Fruit fly (Drosophila melanogaster) whole organism, embryonic: ENCODE measurements around the gene Antp.
A peak's percentile ranks its signal among the peaks of the same experiment; 100 is the strongest.

Experiments
- CG10274 ChIP-seq: fragments of 200-800 bp; sonication (Bioruptor generic); optimal IDR thresholded peaks from 3 replicates; lab custom pipeline; 2017; ENCODE audit warnings: missing biosample characterization, mild to moderate bottlenecking, missing genetic modification characterization
- CG11085 ChIP-seq: fragments of 200-800 bp; sonication (Bioruptor generic); IDR thresholded peaks from 2 replicates; pipeline ENCODE4 v1.3.6; 2022; ENCODE audit warnings: missing biosample characterization, missing genetic modification characterization
- CG11723 ChIP-seq: fragments of 200-800 bp; sonication (Bioruptor generic); optimal IDR thresholded peaks from 2 replicates; lab custom pipeline; 2017; ENCODE audit warnings: missing biosample characterization, mild to moderate bottlenecking, missing genetic modification characterization
- CG12236 ChIP-seq: fragments of 200-800 bp; sonication (Bioruptor generic); optimal IDR thresholded peaks from 2 replicates; lab custom pipeline; 2016; ENCODE audit warnings: missing biosample characterization, missing genetic modification characterization
- CG12391 ChIP-seq: fragments of 200-800 bp; sonication (Bioruptor generic); optimal IDR thresholded peaks from 3 replicates; lab custom pipeline; 2018; ENCODE audit warnings: missing biosample characterization, mild to moderate bottlenecking, missing genetic modification characterization, moderate library complexity
- CG12769 ChIP-seq: fragments of 200-800 bp; sonication (Bioruptor generic); optimal IDR thresholded peaks from 2 replicates; lab custom pipeline; 2019; ENCODE audit warnings: missing biosample characterization, mild to moderate bottlenecking, missing genetic modification characterization, moderate library complexity
- CG13624 ChIP-seq: fragments of 200-800 bp; sonication (Bioruptor generic); optimal IDR thresholded peaks from 2 replicates; lab custom pipeline; 2016; ENCODE audit warnings: missing biosample characterization, missing genetic modification characterization
- CG15269 ChIP-seq: fragments of 200-800 bp; sonication (Bioruptor generic); optimal IDR thresholded peaks from 2 replicates; lab custom pipeline; 2018; ENCODE audit warnings: missing biosample characterization, mild to moderate bottlenecking, missing genetic modification characterization, moderate library complexity
- CG1529 ChIP-seq: fragments of 200-800 bp; sonication (Bioruptor generic); optimal IDR thresholded peaks from 3 replicates; lab custom pipeline; 2018; ENCODE audit warnings: missing biosample characterization, missing genetic modification characterization
- CG1603 ChIP-seq: fragments of 200-800 bp; sonication (Bioruptor generic); optimal IDR thresholded peaks from 2 replicates; lab custom pipeline; 2019; ENCODE audit warnings: missing biosample characterization, mild to moderate bottlenecking, missing genetic modification characterization, moderate library complexity
- CG1647 ChIP-seq: fragments of 200-800 bp; sonication (Bioruptor generic); optimal IDR thresholded peaks from 3 replicates; lab custom pipeline; 2016; ENCODE audit warnings: missing biosample characterization, missing genetic modification characterization
- CG3163 ChIP-seq: fragments of 200-800 bp; sonication (Bioruptor generic); optimal IDR thresholded peaks from 3 replicates; lab custom pipeline; 2016; ENCODE audit warnings: missing biosample characterization, missing genetic modification characterization
- CG34224 ChIP-seq: fragments of 200-800 bp; sonication (Bioruptor generic); IDR thresholded peaks from 3 replicates; pipeline ENCODE4 v1.3.6; 2022; ENCODE audit warnings: missing biosample characterization, missing genetic modification characterization; ENCODE audit not compliant: partially characterized antibody
- CG4360 ChIP-seq: fragments of 200-800 bp; sonication (Bioruptor generic); IDR thresholded peaks from 2 replicates; pipeline ENCODE4 v1.3.6; 2022; ENCODE audit warnings: missing biosample characterization, missing genetic modification characterization
- CG4854 ChIP-seq: fragments of 200-800 bp; sonication (Bioruptor generic); optimal IDR thresholded peaks from 2 replicates; lab custom pipeline; 2016; ENCODE audit warnings: missing biosample characterization, missing genetic modification characterization, inconsistent platforms
- CG6765 ChIP-seq: fragments of 200-800 bp; sonication (Bioruptor generic); optimal IDR thresholded peaks from 3 replicates; lab custom pipeline; 2017; ENCODE audit warnings: missing biosample characterization, mild to moderate bottlenecking, missing genetic modification characterization
- CG7839 ChIP-seq: fragments of 200-800 bp; sonication (Bioruptor generic); optimal IDR thresholded peaks from 3 replicates; lab custom pipeline; 2018; ENCODE audit warnings: missing biosample characterization, mild to moderate bottlenecking, missing genetic modification characterization, moderate library complexity
- CG8089 ChIP-seq: fragments of 200-800 bp; sonication (Bioruptor generic); optimal IDR thresholded peaks from 3 replicates; lab custom pipeline; 2016; ENCODE audit warnings: missing biosample characterization, missing genetic modification characterization
- CG9727 ChIP-seq: fragments of 200-800 bp; sonication (Bioruptor generic); optimal IDR thresholded peaks from 3 replicates; lab custom pipeline; 2017; ENCODE audit warnings: missing biosample characterization, mild to moderate bottlenecking, missing genetic modification characterization
- CTCF ChIP-seq: fragments of 200-800 bp; sonication (Bioruptor generic); optimal IDR thresholded peaks from 2 replicates; lab custom pipeline; 2017; ENCODE audit warnings: missing biosample characterization, mild to moderate bottlenecking, missing genetic modification characterization, moderate library complexity
- Dll ChIP-seq: fragments of 200-800 bp; sonication (Bioruptor generic); IDR thresholded peaks from 4 replicates; pipeline ENCODE4 v1.3.6; 2022; ENCODE audit warnings: missing biosample characterization, missing genetic modification characterization; ENCODE audit not compliant: partially characterized antibody
- Dp ChIP-seq: fragments of 200-800 bp; sonication (Bioruptor generic); optimal IDR thresholded peaks from 2 replicates; lab custom pipeline; 2018; ENCODE audit warnings: missing biosample characterization, mild to moderate bottlenecking, missing genetic modification characterization, moderate library complexity
- Elba2 ChIP-seq: fragments of 200-800 bp; sonication (Bioruptor generic); optimal IDR thresholded peaks from 3 replicates; lab custom pipeline; 2016; ENCODE audit warnings: missing biosample characterization, missing genetic modification characterization
- Fer3 ChIP-seq: fragments of 200-800 bp; sonication (Bioruptor generic); optimal IDR thresholded peaks from 2 replicates; lab custom pipeline; 2018; ENCODE audit warnings: missing biosample characterization, mild to moderate bottlenecking, missing genetic modification characterization, moderate library complexity
- HLH3B ChIP-seq: fragments of 200-800 bp; sonication (Bioruptor generic); IDR thresholded peaks from 2 replicates; pipeline ENCODE4 v1.3.6; 2022; ENCODE audit warnings: missing biosample characterization, missing genetic modification characterization
- Hmx ChIP-seq: fragments of 200-800 bp; sonication (Bioruptor generic); optimal IDR thresholded peaks from 2 replicates; lab custom pipeline; 2016; ENCODE audit warnings: missing biosample characterization, missing genetic modification characterization
- Hr3 ChIP-seq: fragments of 200-800 bp; sonication (Bioruptor generic); optimal IDR thresholded peaks from 3 replicates; lab custom pipeline; 2016; ENCODE audit warnings: missing biosample characterization, missing genetic modification characterization
- Jarid2 ChIP-seq: fragments of 200-800 bp; sonication (Bioruptor generic); optimal IDR thresholded peaks from 3 replicates; lab custom pipeline; 2017; ENCODE audit warnings: mild to moderate bottlenecking, missing biosample characterization, missing genetic modification reagents, missing genetic modification characterization
- Med ChIP-seq: fragments of 200-800 bp; sonication (Bioruptor generic); peaks from one replicate; lab custom pipeline; 2016; ENCODE audit warnings: missing biosample characterization, missing genetic modification characterization, mild to moderate bottlenecking, inconsistent platforms, moderate library complexity
- Meics ChIP-seq: fragments of 200-800 bp; sonication (Bioruptor generic); optimal IDR thresholded peaks from 2 replicates; lab custom pipeline; 2017; ENCODE audit warnings: missing biosample characterization, mild to moderate bottlenecking, missing genetic modification characterization
- Ravus ChIP-seq: fragments of 200-800 bp; sonication (Bioruptor generic); IDR thresholded peaks from 2 replicates; pipeline ENCODE4 v1.3.6; 2022; ENCODE audit warnings: missing biosample characterization, missing genetic modification characterization
- Scr ChIP-seq: fragments of 200-800 bp; sonication (Bioruptor generic); IDR thresholded peaks from 2 replicates; pipeline ENCODE4 v1.3.6; 2022; ENCODE audit warnings: missing biosample characterization, missing genetic modification characterization; ENCODE audit not compliant: partially characterized antibody
- Spps ChIP-seq: fragments of 200-800 bp; sonication (Bioruptor generic); optimal IDR thresholded peaks from 2 replicates; lab custom pipeline; 2018; ENCODE audit warnings: missing biosample characterization, mild to moderate bottlenecking, missing genetic modification characterization
- bigmax ChIP-seq: fragments of 200-800 bp; sonication (Bioruptor generic); optimal IDR thresholded peaks from 2 replicates; lab custom pipeline; 2018; ENCODE audit warnings: missing biosample characterization, mild to moderate bottlenecking, missing genetic modification characterization
- btn ChIP-seq: fragments of 200-800 bp; sonication (Bioruptor generic); optimal IDR thresholded peaks from 2 replicates; lab custom pipeline; 2016; ENCODE audit warnings: missing biosample characterization, missing genetic modification characterization
- cas ChIP-seq: fragments of 200-800 bp; sonication (Bioruptor generic); IDR thresholded peaks from 2 replicates; pipeline ENCODE4 v1.3.6; 2022; ENCODE audit warnings: missing biosample characterization, missing genetic modification characterization
- corto ChIP-seq: fragments of 200-800 bp; sonication (Bioruptor generic); optimal IDR thresholded peaks from 2 replicates; lab custom pipeline; 2016; ENCODE audit warnings: missing biosample characterization, mild to moderate bottlenecking, missing genetic modification characterization, moderate library complexity
- crp ChIP-seq, 2 experiments: fragments of 200-800 bp; sonication (Bioruptor generic); optimal IDR thresholded peaks; 2 replicates in 1 of 2; 3 replicates in 1 of 2; lab custom pipeline; 2017; ENCODE audit warnings: missing biosample characterization in 2 of 2, missing genetic modification characterization in 2 of 2, mild to moderate bottlenecking in 1 of 2, moderate library complexity in 1 of 2
- danr ChIP-seq: fragments of 200-800 bp; sonication (Bioruptor generic); IDR thresholded peaks from 2 replicates; pipeline ENCODE4 v1.3.6; 2022; ENCODE audit warnings: missing biosample characterization, missing genetic modification characterization
- fru ChIP-seq: fragments of >200 bp; optimal IDR thresholded peaks from 2 replicates; lab custom pipeline; 2017
- gcm2 ChIP-seq: fragments of 200-800 bp; sonication (Bioruptor generic); optimal IDR thresholded peaks from 2 replicates; lab custom pipeline; 2016; ENCODE audit warnings: missing biosample characterization, missing genetic modification characterization
- grn ChIP-seq: fragments of 200-800 bp; sonication (Bioruptor generic); optimal IDR thresholded peaks from 3 replicates; lab custom pipeline; 2017; ENCODE audit warnings: missing biosample characterization, missing genetic modification characterization
- gsb-n ChIP-seq: fragments of 200-800 bp; sonication (Bioruptor generic); optimal IDR thresholded peaks from 3 replicates; lab custom pipeline; 2018; ENCODE audit warnings: missing biosample characterization, mild to moderate bottlenecking, missing genetic modification characterization
- h ChIP-seq: fragments of >200 bp; optimal IDR thresholded peaks from 2 replicates; lab custom pipeline; 2017
- jumu ChIP-seq: fragments of 200-800 bp; sonication (Bioruptor generic); optimal IDR thresholded peaks from 3 replicates; lab custom pipeline; 2016; ENCODE audit warnings: missing biosample characterization, missing genetic modification characterization
- knrl ChIP-seq: fragments of 200-800 bp; sonication (Bioruptor generic); IDR thresholded peaks from 3 replicates; pipeline ENCODE4 v1.3.6; 2022; ENCODE audit warnings: missing biosample characterization, missing genetic modification characterization; ENCODE audit not compliant: partially characterized antibody
- phol ChIP-seq: fragments of 200-800 bp; sonication (Bioruptor generic); optimal IDR thresholded peaks from 3 replicates; lab custom pipeline; 2018; ENCODE audit warnings: missing biosample characterization, mild to moderate bottlenecking, missing genetic modification characterization, moderate library complexity
- psq ChIP-seq: fragments of 200-800 bp; sonication (Bioruptor generic); optimal IDR thresholded peaks from 2 replicates; lab custom pipeline; 2017; ENCODE audit warnings: missing biosample characterization, missing genetic modification characterization
- scrt ChIP-seq: fragments of 200-800 bp; sonication (Bioruptor generic); optimal IDR thresholded peaks from 2 replicates; lab custom pipeline; 2018; ENCODE audit warnings: missing biosample characterization, mild to moderate bottlenecking, missing genetic modification characterization, moderate library complexity
- sens ChIP-seq: fragments of 200-800 bp; sonication (Bioruptor generic); peaks from one replicate; lab custom pipeline; 2016; ENCODE audit warnings: missing biosample characterization, missing genetic modification characterization
- sqz ChIP-seq: fragments of 200-800 bp; sonication (Bioruptor generic); optimal IDR thresholded peaks from 3 replicates; lab custom pipeline; 2018; ENCODE audit warnings: missing biosample characterization, mild to moderate bottlenecking, missing genetic modification characterization
- wek ChIP-seq: fragments of 200-800 bp; sonication (Bioruptor generic); optimal IDR thresholded peaks from 3 replicates; lab custom pipeline; 2018; ENCODE audit warnings: missing biosample characterization, mild to moderate bottlenecking, missing genetic modification characterization, moderate library complexity

Antp gene

dm6 chr3R:7037250-7037802 lies 38.3 kb upstream of the Antp start (continued):
- TF ChIP-seq Ravus (no peak), Med (GFP tag; lab: Kevin White, UChicago) (peak; percentile 80), fru (lab: Kevin White, UChicago) (no peak), CG4360 (GFP tag; lab: Robert Waterston, UW) (0 out of 2 replicates have a peak, but pooled peaks have one; percentile 39), Hr3 (GFP tag; lab: Kevin White, UChicago) (no peak), CG12236 (GFP tag; lab: Kevin White, UChicago) (no peak), jumu (GFP tag; lab: Kevin White, UChicago) (no peak), Hmx (GFP tag; lab: Kevin White, UChicago) (no peak), CG15269 (tag; lab: Kevin White, UChicago) (no peak), CG6765 (GFP tag; lab: Kevin White, UChicago) (no peak), CTCF (GFP tag; lab: Kevin White, UChicago) (no peak), sqz (GFP tag; lab: Kevin White, UChicago) (no peak), Dp (no peak), Jarid2 (GFP tag; lab: Kevin White, UChicago) (peak; percentile 43), Meics (no peak), CG9727 (GFP tag; lab: Kevin White, UChicago) (peak; percentile 10), CG7839 (tag; lab: Kevin White, UChicago) (no peak), CG3163 (no peak), CG11085 (GFP tag; lab: Robert Waterston, UW) (no peak), CG34224 (GFP tag; lab: Robert Waterston, UW) (peak; percentile 41; the same call in 2 of the 3 replicates), sens (GFP tag; lab: Kevin White, UChicago) (peak; percentile 73), gcm2 (GFP tag; lab: Kevin White, UChicago) (no peak), gsb-n (tag; lab: Kevin White, UChicago) (peak; percentile 62), psq (no peak), CG8089 (GFP tag; lab: Kevin White, UChicago) (peak; percentile 11), CG13624 (no peak), Spps (tag; lab: Kevin White, UChicago) (no peak), phol (tag; lab: Kevin White, UChicago) (peak; percentile 83), CG10274 (no peak), CG12391 (tag; lab: Kevin White, UChicago) (no peak), crp (GFP tag; optimal IDR thresholded peaks at IDR 0.05; lab: Kevin White, UChicago) (peak in 1 of 2 experiments; percentile 70), CG4854 (GFP tag; lab: Kevin White, UChicago) (no peak), scrt (GFP tag; lab: Kevin White, UChicago) (peak; percentile 97), grn (no peak), HLH3B (GFP tag; lab: Robert Waterston, UW) (no peak), CG1647 (GFP tag; lab: Kevin White, UChicago) (no peak), Dll (GFP tag; lab: Robert Waterston, UW) (peak; percentile 47; the same call in 2 of the 4 replicates), knrl (GFP tag; lab: Robert Waterston, UW) (no peak), CG1603 (tag; lab: Kevin White, UChicago) (no peak), CG12769 (tag; lab: Kevin White, UChicago) (no peak), cas (no peak), btn (GFP tag; lab: Kevin White, UChicago) (no peak), wek (GFP tag; lab: Kevin White, UChicago) (peak; percentile 28), corto (no peak), bigmax (no peak), h (lab: Kevin White, UChicago) (no peak), Fer3 (tag; lab: Kevin White, UChicago) (no peak), danr (GFP tag; lab: Robert Waterston, UW) (no peak), CG11723 (GFP tag; lab: Kevin White, UChicago) (no peak), Elba2 (GFP tag; lab: Kevin White, UChicago) (peak; percentile 81), Scr (GFP tag; lab: Robert Waterston, UW) (peak; percentile 52), CG1529 (GFP tag; lab: Kevin White, UChicago) (no peak)
